Fruit fly (Drosophila melanogaster): ENCODE results near the gene CG33267.

DNA sequence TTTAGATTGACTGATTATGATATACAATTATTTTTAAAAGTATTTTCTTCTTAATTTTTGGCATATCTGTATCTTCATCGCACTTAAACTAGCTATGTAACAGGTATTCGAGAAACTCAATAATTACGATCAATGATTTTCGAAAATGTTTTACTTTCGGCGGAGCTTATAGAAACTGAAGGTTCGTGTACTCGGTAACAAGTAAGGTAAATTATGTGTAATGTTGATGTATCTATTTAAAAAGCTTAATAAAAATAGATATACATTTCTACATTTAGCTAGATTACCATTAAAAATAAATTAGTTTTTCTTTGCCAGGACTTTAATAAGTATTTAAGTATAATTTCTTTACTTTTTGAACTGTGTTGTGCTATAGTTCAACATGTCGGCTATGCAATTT, 14.6 kb downstream of the CG33267 start:
- TF ChIP-seq CG1620 (GFP tag; optimal IDR thresholded peaks at IDR 0.05): no peak
- TF ChIP-seq bab1 (GFP tag; optimal IDR thresholded peaks at IDR 0.05): no peak
- no peak for TF ChIP-seq Mnt (GFP tag; optimal IDR thresholded peaks at IDR 0.05)
- TF ChIP-seq Clk (GFP tag; optimal IDR thresholded peaks at IDR 0.05): no peak
- no peak for TF ChIP-seq kay (GFP tag; ENCODE audit: borderline replicate concordance)
- no peak for TF ChIP-seq CG5204 (GFP tag; optimal IDR thresholded peaks at IDR 0.05)
- TF ChIP-seq CG33017 (tag; optimal IDR thresholded peaks at IDR 0.05): no peak
- no peak for TF ChIP-seq cic (GFP tag; optimal IDR thresholded peaks at IDR 0.05)
- TF ChIP-seq cnc (optimal IDR thresholded peaks at IDR 0.05): no peak
- no peak for TF ChIP-seq toe (GFP tag; optimal IDR thresholded peaks at IDR 0.05)
- no peak for TF ChIP-seq Hr96 (GFP tag; optimal IDR thresholded peaks at IDR 0.05)
